Worm (Caenorhabditis elegans) whole organism, L3 larva: Measurements from ENCODE around the gene fbxa-142.

Experiments used
- elt-1 ChIP-seq: fragments of 150-350 bp; optimal IDR thresholded peaks from 2 replicates; lab custom pipeline; 2014; ENCODE audit warnings: missing biosample characterization, missing genetic modification characterization
- pqm-1 ChIP-seq: fragments of 150-350 bp; optimal IDR thresholded peaks from 2 replicates; lab custom pipeline; 2017; ENCODE audit warnings: missing biosample characterization, missing genetic modification characterization, inconsistent platforms

ce11 chrV:16159594-16159993 is 28.4 kb upstream of the fbxa-142 start, which contains the start of gene F10A3.17:
- TF ChIP-seq pqm-1 (tag; lab: Kevin White, UChicago): no peak
- no peak for TF ChIP-seq elt-1 (tag; lab: Kevin White, UChicago)
